Worm (Caenorhabditis elegans) whole organism, L4 larva: ENCODE data around the gene C52B9.19.
"Not testable (repeated sequence)": the region's sequence is repeated elsewhere in the genome, so short reads cannot be mapped to it uniquely, and the experiment has no call there.

ENCODE experiments used
- Y48G9A.11 ChIP-seq: fragments of 200-800 bp; sonication (Bioruptor generic); IDR thresholded peaks from 2 replicates; pipeline ENCODE4 v1.3.6; 2022; ENCODE audit warnings: missing genetic modification reagents, missing genetic modification characterization, missing compliant biosample characterization
- ceh-28 ChIP-seq: fragments of 150-350 bp; optimal IDR thresholded peaks from 2 replicates; lab custom pipeline; 2014; ENCODE audit warnings: missing biosample characterization, missing genetic modification reagents, missing genetic modification characterization
- dmd-9 ChIP-seq: fragments of 200-800 bp; sonication (Bioruptor generic); IDR thresholded peaks from 2 replicates; pipeline ENCODE4 v1.3.6; 2022; ENCODE audit warnings: missing genetic modification reagents, missing genetic modification characterization, missing compliant biosample characterization

C52B9.19 gene

DNA sequence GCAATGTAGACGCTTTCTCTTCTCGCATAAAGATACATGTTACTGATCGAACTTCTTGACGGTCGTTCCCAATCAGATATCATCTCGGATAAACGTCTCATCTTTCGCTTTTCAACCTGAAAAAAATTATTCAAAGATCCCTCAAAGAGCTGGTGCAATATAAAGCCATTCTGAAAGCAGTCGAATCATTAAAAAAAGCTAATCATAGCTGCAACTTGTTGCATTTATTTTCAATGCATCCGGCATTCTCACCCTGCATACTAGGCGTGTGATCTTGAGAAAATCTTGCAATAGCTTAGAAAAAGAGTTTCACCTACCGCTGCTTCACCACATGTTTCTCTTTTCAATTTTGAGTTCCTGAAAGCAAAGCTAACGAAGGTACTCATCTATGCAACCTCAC, 50.0 kb downstream of the C52B9.19 start, which contains the start of gene C24A8.6:
TSS of gene C24A8.6 (minus strand) at position 101 of the 400 bp plus-strand sequence.
- TF ChIP-seq Y48G9A.11 (GFP tag; lab: Robert Waterston, UW); dmd-9 (GFP tag; lab: Robert Waterston, UW); ceh-28 (tag; lab: Kevin White, UChicago): not testable (repeated sequence)
